Fruit fly (Drosophila melanogaster) whole organism, embryonic: ENCODE measurements around the gene H2.0.

Source experiments
- ATbp ChIP-seq: fragments of 200-800 bp; sonication (Bioruptor generic); optimal IDR thresholded peaks from 2 replicates; lab custom pipeline; 2017; ENCODE audit warnings: missing biosample characterization, mild to moderate bottlenecking, missing genetic modification characterization, missing genetic modification reagents
- Atf-2 ChIP-seq: fragments of 200-800 bp; sonication (Bioruptor generic); optimal IDR thresholded peaks from 2 replicates; lab custom pipeline; 2016; ENCODE audit warnings: missing biosample characterization, missing genetic modification characterization
- CG11504 ChIP-seq: fragments of 200-800 bp; sonication (Bioruptor generic); optimal IDR thresholded peaks from 3 replicates; lab custom pipeline; 2019; ENCODE audit warnings: missing biosample characterization, mild to moderate bottlenecking, missing genetic modification characterization, moderate library complexity
- CG11695 ChIP-seq: fragments of 200-800 bp; sonication (Bioruptor generic); IDR thresholded peaks from 3 replicates; pipeline ENCODE4 v1.3.6; 2022; ENCODE audit warnings: missing biosample characterization, missing genetic modification characterization
- CG12391 ChIP-seq: fragments of 200-800 bp; sonication (Bioruptor generic); optimal IDR thresholded peaks from 3 replicates; lab custom pipeline; 2018; ENCODE audit warnings: missing biosample characterization, mild to moderate bottlenecking, missing genetic modification characterization, moderate library complexity
- CG13287 ChIP-seq: fragments of 200-800 bp; sonication (Bioruptor generic); IDR thresholded peaks from 2 replicates; pipeline ENCODE4 v1.3.6; 2022; ENCODE audit warnings: missing biosample characterization, missing genetic modification characterization; ENCODE audit not compliant: partially characterized antibody
- CG1529 ChIP-seq: fragments of 200-800 bp; sonication (Bioruptor generic); optimal IDR thresholded peaks from 3 replicates; lab custom pipeline; 2018; ENCODE audit warnings: missing biosample characterization, missing genetic modification characterization
- CG1602 ChIP-seq: fragments of 200-800 bp; sonication (Bioruptor generic); optimal IDR thresholded peaks from 3 replicates; lab custom pipeline; 2016; ENCODE audit warnings: missing biosample characterization, missing genetic modification characterization
- CG16863 ChIP-seq: fragments of 200-800 bp; sonication (Bioruptor generic); optimal IDR thresholded peaks from 3 replicates; lab custom pipeline; 2016; ENCODE audit warnings: missing biosample characterization, missing genetic modification characterization
- CG17186 ChIP-seq: fragments of 200-800 bp; sonication (Bioruptor generic); optimal IDR thresholded peaks from 3 replicates; lab custom pipeline; 2017; ENCODE audit warnings: missing biosample characterization, missing genetic modification reagents, missing genetic modification characterization
- CG17385 ChIP-seq: fragments of 200-800 bp; sonication (Bioruptor generic); optimal IDR thresholded peaks from 3 replicates; lab custom pipeline; 2018; ENCODE audit warnings: missing biosample characterization, mild to moderate bottlenecking, missing genetic modification characterization
- CG18262 ChIP-seq: fragments of 200-800 bp; optimal IDR thresholded peaks from 3 replicates; lab custom pipeline; 2019; ENCODE audit warnings: missing biosample characterization, mild to moderate bottlenecking, missing genetic modification characterization, moderate library complexity
- CG1832 ChIP-seq: fragments of 200-800 bp; sonication (Bioruptor generic); optimal IDR thresholded peaks from 2 replicates; lab custom pipeline; 2017; ENCODE audit warnings: missing biosample characterization, mild to moderate bottlenecking, missing genetic modification characterization, inconsistent platforms
- CG18619 ChIP-seq: fragments of 200-800 bp; sonication (Bioruptor generic); optimal IDR thresholded peaks from 3 replicates; lab custom pipeline; 2017; ENCODE audit warnings: missing biosample characterization, mild to moderate bottlenecking, missing genetic modification characterization
- CG2120 ChIP-seq: fragments of 200-800 bp; sonication (Bioruptor generic); optimal IDR thresholded peaks from 3 replicates; lab custom pipeline; 2016; ENCODE audit warnings: missing biosample characterization, missing genetic modification characterization
- CG2202 ChIP-seq: fragments of 200-800 bp; sonication (Bioruptor generic); optimal IDR thresholded peaks from 2 replicates; lab custom pipeline; 2018; ENCODE audit warnings: missing biosample characterization, mild to moderate bottlenecking, missing genetic modification characterization
- CG2678 ChIP-seq: fragments of 200-800 bp; sonication (Bioruptor generic); optimal IDR thresholded peaks from 3 replicates; lab custom pipeline; 2019; ENCODE audit warnings: missing biosample characterization, mild to moderate bottlenecking, missing genetic modification characterization, moderate library complexity
- CG30403 ChIP-seq: fragments of 200-800 bp; sonication (Bioruptor generic); optimal IDR thresholded peaks from 3 replicates; lab custom pipeline; 2016; ENCODE audit warnings: missing biosample characterization, missing genetic modification characterization
- CG31441 ChIP-seq: fragments of 200-800 bp; sonication (Bioruptor generic); IDR thresholded peaks from 2 replicates; pipeline ENCODE4 v1.3.6; 2022; ENCODE audit warnings: missing biosample characterization, missing genetic modification characterization
- CG33213 ChIP-seq: fragments of 200-800 bp; sonication (Bioruptor generic); optimal IDR thresholded peaks from 3 replicates; lab custom pipeline; 2016; ENCODE audit warnings: missing biosample characterization, missing genetic modification characterization
- CG33557 ChIP-seq: fragments of 200-800 bp; sonication (Bioruptor generic); optimal IDR thresholded peaks from 2 replicates; lab custom pipeline; 2019; ENCODE audit warnings: missing biosample characterization, mild to moderate bottlenecking, missing genetic modification characterization, moderate library complexity
- CG3407 ChIP-seq: fragments of 200-800 bp; sonication (Bioruptor generic); optimal IDR thresholded peaks from 2 replicates; lab custom pipeline; 2018; ENCODE audit warnings: missing biosample characterization, mild to moderate bottlenecking, missing genetic modification characterization
- CG7556 ChIP-seq: fragments of 200-800 bp; sonication (Bioruptor generic); optimal IDR thresholded peaks from 2 replicates; lab custom pipeline; 2017; ENCODE audit warnings: missing biosample characterization, mild to moderate bottlenecking, missing genetic modification characterization
- CG8924 ChIP-seq: fragments of 200-800 bp; optimal IDR thresholded peaks from 3 replicates; lab custom pipeline; 2019; ENCODE audit warnings: missing biosample characterization, mild to moderate bottlenecking, missing genetic modification characterization, moderate library complexity
- CG8944 ChIP-seq: fragments of 200-800 bp; sonication (Bioruptor generic); optimal IDR thresholded peaks from 3 replicates; lab custom pipeline; 2016; ENCODE audit warnings: missing biosample characterization, missing genetic modification characterization
- D ChIP-seq, 2 experiments: fragments of 200-800 bp in 1 of 2; fragments of >200 bp in 1 of 2; sonication (Bioruptor generic) in 1 of 2; optimal IDR thresholded peaks; 2 replicates in 1 of 2; 3 replicates in 1 of 2; lab custom pipeline; 2017; ENCODE audit warnings: mild to moderate bottlenecking in 1 of 2, missing biosample characterization in 1 of 2, missing genetic modification characterization in 1 of 2, missing genetic modification reagents in 1 of 2
- Deaf1 ChIP-seq: fragments of 200-800 bp; optimal IDR thresholded peaks from 3 replicates; lab custom pipeline; 2019; ENCODE audit warnings: missing biosample characterization, mild to moderate bottlenecking, missing genetic modification characterization, moderate library complexity
- Nf-YB ChIP-seq: fragments of 200-800 bp; sonication (Bioruptor generic); optimal IDR thresholded peaks from 3 replicates; lab custom pipeline; 2019; ENCODE audit warnings: missing biosample characterization, mild to moderate bottlenecking, missing genetic modification characterization, moderate library complexity
- NfI ChIP-seq: fragments of 200-800 bp; sonication (Bioruptor generic); optimal IDR thresholded peaks from 3 replicates; lab custom pipeline; 2018; ENCODE audit warnings: missing biosample characterization, mild to moderate bottlenecking, missing genetic modification characterization, moderate library complexity
- abd-A ChIP-seq: fragments of 200-800 bp; sonication (Bioruptor generic); optimal IDR thresholded peaks from 3 replicates; lab custom pipeline; 2019; ENCODE audit warnings: missing biosample characterization, mild to moderate bottlenecking, missing genetic modification characterization, moderate library complexity
- chif ChIP-seq, 2 experiments: fragments of 200-800 bp; sonication (Bioruptor generic); optimal IDR thresholded peaks; 3 replicates each; lab custom pipeline; 2016; ENCODE audit warnings: missing biosample characterization in 2 of 2, missing genetic modification characterization in 2 of 2
- danr ChIP-seq: fragments of 200-800 bp; sonication (Bioruptor generic); IDR thresholded peaks from 2 replicates; pipeline ENCODE4 v1.3.6; 2022; ENCODE audit warnings: missing biosample characterization, missing genetic modification characterization
- dm ChIP-seq: fragments of 200-800 bp; sonication (Bioruptor generic); optimal IDR thresholded peaks from 3 replicates; lab custom pipeline; 2016; ENCODE audit warnings: missing biosample characterization, missing genetic modification characterization
- en ChIP-seq: fragments of 200-800 bp; sonication (Bioruptor generic); optimal IDR thresholded peaks from 2 replicates; lab custom pipeline; 2016; ENCODE audit warnings: missing biosample characterization, missing genetic modification characterization
- ewg ChIP-seq: fragments of 200-800 bp; sonication (Bioruptor generic); optimal IDR thresholded peaks from 3 replicates; lab custom pipeline; 2017; ENCODE audit warnings: mild to moderate bottlenecking, missing biosample characterization, missing genetic modification reagents, missing genetic modification characterization
- grau ChIP-seq: fragments of 200-800 bp; optimal IDR thresholded peaks from 3 replicates; lab custom pipeline; 2019; ENCODE audit warnings: missing biosample characterization, mild to moderate bottlenecking, missing genetic modification characterization, moderate library complexity
- kah ChIP-seq: fragments of 200-800 bp; sonication (Bioruptor generic); optimal IDR thresholded peaks from 2 replicates; lab custom pipeline; 2018; ENCODE audit warnings: missing biosample characterization, mild to moderate bottlenecking, missing genetic modification characterization
- lmd ChIP-seq: fragments of 200-800 bp; sonication (Bioruptor generic); IDR thresholded peaks from 2 replicates; pipeline ENCODE4 v1.3.6; 2022; ENCODE audit warnings: missing biosample characterization, missing genetic modification characterization
- lola ChIP-seq, 3 experiments: fragments of >200 bp in 2 of 3; fragments of 200-800 bp in 1 of 3; sonication (Bioruptor generic) in 1 of 3; optimal IDR thresholded peaks; 2 replicates each; lab custom pipeline; 2017 to 2019; ENCODE audit warnings: missing biosample characterization in 3 of 3, missing genetic modification characterization in 3 of 3, mild to moderate bottlenecking in 1 of 3, moderate library complexity in 1 of 3
- phol ChIP-seq: fragments of 200-800 bp; sonication (Bioruptor generic); optimal IDR thresholded peaks from 3 replicates; lab custom pipeline; 2018; ENCODE audit warnings: missing biosample characterization, mild to moderate bottlenecking, missing genetic modification characterization, moderate library complexity
- pita ChIP-seq: fragments of 200-800 bp; sonication (Bioruptor generic); optimal IDR thresholded peaks from 2 replicates; lab custom pipeline; 2017; ENCODE audit warnings: missing biosample characterization, mild to moderate bottlenecking, missing genetic modification characterization
- pnt ChIP-seq: fragments of 200-800 bp; sonication (Bioruptor generic); optimal IDR thresholded peaks from 3 replicates; lab custom pipeline; 2016; ENCODE audit warnings: missing biosample characterization, missing genetic modification characterization
- row ChIP-seq: fragments of 200-800 bp; sonication (Bioruptor generic); IDR thresholded peaks from 3 replicates; pipeline ENCODE4 v1.3.6; 2022; ENCODE audit warnings: missing biosample characterization, missing genetic modification characterization
- sens ChIP-seq: fragments of 200-800 bp; sonication (Bioruptor generic); peaks from one replicate; lab custom pipeline; 2016; ENCODE audit warnings: missing biosample characterization, missing genetic modification characterization
- sr ChIP-seq: fragments of 200-800 bp; sonication (Bioruptor generic); IDR thresholded peaks from 3 replicates; pipeline ENCODE4 v1.3.6; 2022; ENCODE audit warnings: missing biosample characterization, missing genetic modification characterization
- trem ChIP-seq: fragments of 200-800 bp; optimal IDR thresholded peaks from 3 replicates; lab custom pipeline; 2019; ENCODE audit warnings: missing biosample characterization, mild to moderate bottlenecking, missing genetic modification characterization, moderate library complexity
- zen ChIP-seq: fragments of 200-800 bp; sonication (Bioruptor generic); optimal IDR thresholded peaks from 3 replicates; lab custom pipeline; 2018; ENCODE audit warnings: missing biosample characterization, mild to moderate bottlenecking, missing genetic modification characterization, moderate library complexity

H2.0 gene

DNA sequence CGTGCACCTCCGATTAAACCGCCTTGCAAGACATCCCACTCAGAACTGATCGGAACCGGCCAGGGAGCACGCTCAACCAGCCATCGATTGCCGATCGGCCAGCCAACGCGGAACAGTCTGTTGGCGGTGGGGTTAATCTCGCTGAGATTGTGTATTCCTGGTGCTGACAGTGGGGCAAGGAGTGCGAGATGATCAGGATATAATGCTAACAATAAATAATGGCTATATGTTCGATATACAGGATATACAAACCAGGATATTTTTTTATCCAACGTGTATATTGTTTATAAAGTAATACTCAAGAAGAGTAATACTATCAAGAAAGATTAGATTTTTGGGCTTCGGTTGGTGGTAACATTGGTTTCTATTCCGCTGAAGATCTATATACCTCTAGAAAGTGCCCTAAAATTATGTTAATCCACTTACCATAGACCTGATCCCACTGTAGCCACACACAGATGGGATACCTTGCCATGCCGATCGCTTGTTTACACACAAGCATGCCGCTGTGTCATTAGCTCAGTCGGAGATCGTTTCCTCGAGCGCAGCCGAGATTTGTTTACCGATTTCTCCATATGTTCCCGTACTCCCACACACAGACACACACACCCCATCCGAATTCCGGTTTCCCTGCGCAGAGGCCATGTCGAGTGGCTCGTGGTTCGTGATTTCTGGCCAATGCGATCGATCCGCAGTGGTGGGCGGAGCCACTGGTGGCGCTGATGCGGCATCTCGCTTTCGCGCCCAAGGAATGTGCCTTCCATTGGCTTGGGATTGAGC is at the start of gene H2.0 (continued):
- peak; percentile 50 for TF ChIP-seq CG1832 (GFP tag; lab: Kevin White, UChicago)
- peak; percentile 52 for TF ChIP-seq phol (tag; lab: Kevin White, UChicago)
- TF ChIP-seq ewg = peak; percentile 14
- TF ChIP-seq zen (tag; lab: Kevin White, UChicago) = peak; percentile 20
- TF ChIP-seq CG17186 (GFP tag; lab: Kevin White, UChicago) = no peak
- peak; percentile 52 for TF ChIP-seq CG2678 (tag; lab: Kevin White, UChicago)
- peak; percentile 31 for TF ChIP-seq CG33557 (GFP tag; lab: Kevin White, UChicago)
- TF ChIP-seq lmd (GFP tag; lab: Robert Waterston, UW) = peak; percentile 53
- peak in 1 of 3 experiments; percentile 65 for TF ChIP-seq lola (GFP tag; optimal IDR thresholded peaks at IDR 0.05; lab: Kevin White, UChicago)
- TF ChIP-seq NfI (GFP tag; lab: Kevin White, UChicago) = peak; percentile 20
- peak; percentile 38 for TF ChIP-seq CG1529 (GFP tag; lab: Kevin White, UChicago)
- peak; percentile 81 for TF ChIP-seq sens
- no peak for TF ChIP-seq pita (GFP tag; lab: Kevin White, UChicago)
- 0 out of 2 replicates have a peak, but pooled peaks have one; percentile 11 for TF ChIP-seq danr (GFP tag; lab: Robert Waterston, UW)
- TF ChIP-seq CG1602 (GFP tag; lab: Kevin White, UChicago) = peak; percentile 41
- peak; percentile 44 for TF ChIP-seq CG31441
- peak; percentile 25 for TF ChIP-seq Atf-2 (GFP tag; lab: Kevin White, UChicago)
- TF ChIP-seq CG3407 (GFP tag; lab: Kevin White, UChicago) = peak; percentile 21
- peak; percentile 74 for TF ChIP-seq CG18262
- peak; percentile 79 for TF ChIP-seq Deaf1
- peak; percentile 23 for TF ChIP-seq trem
- TF ChIP-seq CG30403 (GFP tag; lab: Kevin White, UChicago) = peak; percentile 42
- peak; percentile 5 for TF ChIP-seq kah (GFP tag; lab: Kevin White, UChicago)
- peak; percentile 34 for TF ChIP-seq CG7556
- no peak for TF ChIP-seq CG8944 (GFP tag; lab: Kevin White, UChicago)
- peak; percentile 45 for TF ChIP-seq CG12391 (tag; lab: Kevin White, UChicago)
- TF ChIP-seq CG8924 (tag; lab: Kevin White, UChicago) = peak; percentile 40
- TF ChIP-seq CG18619 (GFP tag; lab: Kevin White, UChicago) = no peak
- peak; percentile 67 for TF ChIP-seq row
- no peak for TF ChIP-seq D (optimal IDR thresholded peaks at IDR 0.05; lab: Kevin White, UChicago)
- TF ChIP-seq D (GFP tag; optimal IDR thresholded peaks at IDR 0.05; lab: Kevin White, UChicago) = peak; percentile 46
- peak; percentile 56 for TF ChIP-seq grau (tag; lab: Kevin White, UChicago)
- TF ChIP-seq CG33213 (GFP tag; lab: Kevin White, UChicago) = no peak
- TF ChIP-seq CG2202 (tag; lab: Kevin White, UChicago) = peak; percentile 8
- peak; percentile 6 for TF ChIP-seq pnt
- TF ChIP-seq CG11504 (tag; lab: Kevin White, UChicago) = no peak
- peak; percentile 68; the same call in 2 of the 3 replicates for TF ChIP-seq sr
- TF ChIP-seq CG13287 (GFP tag; lab: Robert Waterston, UW) = 0 out of 2 replicates have a peak, but pooled peaks have one; percentile 8
- TF ChIP-seq Nf-YB = peak; percentile 97
- TF ChIP-seq CG17385 (GFP tag; lab: Kevin White, UChicago) = peak; percentile 8
- TF ChIP-seq CG16863 (GFP tag; lab: Kevin White, UChicago) = peak; percentile 13
- TF ChIP-seq dm (GFP tag; lab: Kevin White, UChicago) = peak; percentile 5
- TF ChIP-seq abd-A = peak; percentile 52
- peak; percentile 21 for TF ChIP-seq ATbp (GFP tag; lab: Kevin White, UChicago)
- TF ChIP-seq chif (GFP tag; optimal IDR thresholded peaks at IDR 0.05; lab: Kevin White, UChicago) = peak in 1 of 2 experiments; percentile 49
- 0 out of 3 replicates have a peak, but pooled peaks have one; percentile 28 for TF ChIP-seq CG11695
- no peak for TF ChIP-seq en
- peak; percentile 29 for TF ChIP-seq CG2120
